Worm (Caenorhabditis elegans): Measurements from ENCODE around the gene F15G9.6.

ce11 chrX:9673228-9673627, 36.3 kb upstream of the F15G9.6 start:
- TF ChIP-seq flt-1 (GFP tag; IDR thresholded peaks at IDR 0.05) = no peak
- TF ChIP-seq med-1 (GFP tag; optimal IDR thresholded peaks at IDR 0.05; ENCODE audit: insufficient read depth) = no peak
- TF ChIP-seq ref-1 (GFP tag; conservative IDR thresholded peaks at IDR 0.05) = no peak
- no peak for TF ChIP-seq tab-1 (GFP tag; IDR thresholded peaks at IDR 0.05)

Data from whole organism, midembryonic.